Worm (Caenorhabditis elegans) whole organism, L1 larva: ENCODE measurements around the gene lgc-56.

Source experiments
- elt-2 ChIP-seq: sonication (generic microtip); optimal IDR thresholded peaks from 2 replicates; lab custom pipeline; 2016; ENCODE audit warnings: missing genetic modification characterization, mild to moderate bottlenecking, inconsistent platforms, missing compliant biosample characterization, missing genetic modification reagents
- fkh-4 ChIP-seq: sonication (generic microtip); optimal IDR thresholded peaks from 2 replicates; lab custom pipeline; 2016; ENCODE audit warnings: missing compliant biosample characterization, missing genetic modification characterization, borderline replicate concordance
- lin-13 ChIP-seq: fragments of 150-350 bp; optimal IDR thresholded peaks from 2 replicates; lab custom pipeline; 2014; ENCODE audit warnings: missing biosample characterization, missing genetic modification reagents, missing genetic modification characterization
- nhr-11 ChIP-seq: fragments of 150-350 bp; optimal IDR thresholded peaks from 2 replicates; lab custom pipeline; 2014; ENCODE audit warnings: missing biosample characterization, missing genetic modification characterization
- nhr-237 ChIP-seq: fragments of 150-350 bp; optimal IDR thresholded peaks from 2 replicates; lab custom pipeline; 2014; ENCODE audit warnings: missing biosample characterization, missing genetic modification characterization
- pag-3 ChIP-seq: sonication (generic microtip); optimal IDR thresholded peaks from 2 replicates; lab custom pipeline; 2017; ENCODE audit warnings: missing genetic modification characterization, mild to moderate bottlenecking, missing compliant biosample characterization, antibody characterized with exemption, borderline replicate concordance; ENCODE audit not compliant: insufficient read depth
- pqm-1 ChIP-seq: sonication (generic microtip); optimal IDR thresholded peaks from 3 replicates; lab custom pipeline; 2017; ENCODE audit warnings: missing biosample characterization, missing genetic modification characterization
- snpc-4 ChIP-seq: fragments of 150-350 bp; optimal IDR thresholded peaks from 2 replicates; lab custom pipeline; 2014; ENCODE audit warnings: missing biosample characterization, missing genetic modification characterization
- unc-62 ChIP-seq: fragments of 150-350 bp; optimal IDR thresholded peaks from 2 replicates; lab custom pipeline; 2014; ENCODE audit warnings: missing biosample characterization, missing genetic modification reagents, missing genetic modification characterization

DNA sequence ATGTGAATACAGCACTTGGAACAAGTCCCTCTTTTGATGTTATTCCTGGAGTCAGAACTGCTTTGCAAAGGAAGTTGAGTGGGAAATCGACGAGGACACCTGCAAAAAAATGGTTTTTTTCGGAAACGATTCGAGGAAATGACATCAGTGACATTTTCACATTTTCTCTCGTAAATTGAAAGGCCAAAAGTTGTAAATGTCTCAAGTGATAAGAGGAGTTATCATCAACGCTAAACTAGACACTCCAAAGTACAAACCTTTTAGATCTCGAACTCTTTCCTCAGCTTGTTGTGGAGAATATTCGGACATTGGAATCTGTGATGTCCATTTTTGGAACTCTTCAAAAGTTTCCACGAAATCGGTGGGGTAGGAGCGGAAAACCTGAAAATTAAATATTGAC, 46.0 kb upstream of the lgc-56 start:
- TF ChIP-seq nhr-11 (tag; lab: Kevin White, UChicago) (no peak), unc-62 (GFP tag; lab: Kevin White, UChicago) (no peak), elt-2 (tag; lab: Kevin White, UChicago) (peak; percentile 52), pqm-1 (no peak), nhr-237 (tag; lab: Kevin White, UChicago) (no peak), pag-3 (tag; lab: Kevin White, UChicago) (no peak), snpc-4 (tag; lab: Kevin White, UChicago) (no peak), fkh-4 (tag; lab: Kevin White, UChicago) (no peak), lin-13 (no peak)
